Fruit fly (Drosophila melanogaster) Kc167 (cell line): Measurements from ENCODE around the gene Rel.

Experiments
- Myc ChIP-seq: fragments of >200 bp; optimal IDR thresholded peaks from 2 replicates; lab custom pipeline; 2017; ENCODE audit warnings: missing external identifiers
- Sin3A ChIP-seq: fragments of >200 bp; optimal IDR thresholded peaks from 2 replicates; lab custom pipeline; 2018; ENCODE audit warnings: missing external identifiers
- h ChIP-seq: fragments of >200 bp; optimal IDR thresholded peaks from 3 replicates; lab custom pipeline; 2018; ENCODE audit warnings: missing external identifiers
- insv ChIP-seq: fragments of >200 bp; optimal IDR thresholded peaks from 3 replicates; lab custom pipeline; 2018; ENCODE audit warnings: missing external identifiers
- psq ChIP-seq: fragments of >200 bp; optimal IDR thresholded peaks from 2 replicates; lab custom pipeline; 2017; ENCODE audit warnings: missing external identifiers

- TF ChIP-seq Myc (no peak), h (no peak), psq (lab: Kevin White, UChicago) (no peak), Sin3A (lab: Kevin White, UChicago) (no peak), insv (lab: Kevin White, UChicago) (no peak)
These were observed 2.8 kb upstream of the Rel start, which contains the start of gene Nmdmc for dm6 chr3R:9050519-9051119.
